Fruit fly (Drosophila melanogaster): ENCODE results near the gene Atg8a.

- TF ChIP-seq psq (optimal IDR thresholded peaks at IDR 0.05), result no peak
- no peak for TF ChIP-seq insv (optimal IDR thresholded peaks at IDR 0.05)
- TF ChIP-seq Myc (optimal IDR thresholded peaks at IDR 0.05), result no peak
- no peak for TF ChIP-seq ttk (optimal IDR thresholded peaks at IDR 0.05)
Observed at dm6 chrX:10801033-10801432, 32.9 kb upstream of the Atg8a start.
